Worm (Caenorhabditis elegans) whole organism, L1 larva: ENCODE data around the gene fbxa-62.

ENCODE experiments used
- C34B4.2 ChIP-seq: sonication (generic microtip); optimal IDR thresholded peaks from 2 replicates; lab custom pipeline; 2017; ENCODE audit warnings: mild to moderate bottlenecking, missing genetic modification characterization, missing compliant biosample characterization
- aha-1 ChIP-seq: fragments of 150-350 bp; optimal IDR thresholded peaks from 2 replicates; lab custom pipeline; 2014; ENCODE audit warnings: missing biosample characterization, missing genetic modification characterization
- ceh-90 ChIP-seq: sonication (generic microtip); optimal IDR thresholded peaks from 2 replicates; lab custom pipeline; 2016; ENCODE audit warnings: missing genetic modification characterization, missing compliant biosample characterization
- ces-1 ChIP-seq: fragments of 150-350 bp; optimal IDR thresholded peaks from 2 replicates; lab custom pipeline; 2014; ENCODE audit warnings: missing biosample characterization, missing genetic modification reagents, missing genetic modification characterization
- dpl-1 ChIP-seq, 3 experiments: fragments of 150-350 bp in 2 of 3; sonication (generic microtip) in 1 of 3; optimal IDR thresholded peaks; 2 replicates each; lab custom pipeline; 2014 to 2017; ENCODE audit warnings: missing biosample characterization in 3 of 3, missing genetic modification characterization in 3 of 3, missing genetic modification reagents in 3 of 3
- efl-1 ChIP-seq, 4 experiments: fragments of 150-350 bp; optimal IDR thresholded peaks in 3 of 4; peaks in 1 of 4; 1 replicate in 1 of 4; 2 replicates in 3 of 4; lab custom pipeline; 2014; ENCODE audit warnings: missing biosample characterization in 2 of 4, missing genetic modification characterization in 2 of 4, missing genetic modification reagents in 2 of 4
- efl-3 ChIP-seq: fragments of 200-800 bp; sonication (Bioruptor generic); optimal IDR thresholded peaks from 2 replicates; lab custom pipeline; 2018; ENCODE audit warnings: mild to moderate bottlenecking, missing genetic modification characterization, missing compliant biosample characterization
- elt-2 ChIP-seq: sonication (generic microtip); optimal IDR thresholded peaks from 2 replicates; lab custom pipeline; 2016; ENCODE audit warnings: missing genetic modification characterization, mild to moderate bottlenecking, inconsistent platforms, missing compliant biosample characterization, missing genetic modification reagents
- elt-3 ChIP-seq, 6 experiments: fragments of 150-350 bp in 1 of 6; sonication (generic microtip); optimal IDR thresholded peaks; 2 replicates each; lab custom pipeline; 2017 to 2018; ENCODE audit warnings: missing biosample characterization in 6 of 6, missing genetic modification characterization in 6 of 6, inconsistent platforms in 1 of 6
- hpl-2 ChIP-seq: fragments of 150-350 bp; optimal IDR thresholded peaks from 2 replicates; lab custom pipeline; 2014; ENCODE audit warnings: missing biosample characterization, missing genetic modification reagents, missing genetic modification characterization
- irx-1 ChIP-seq: sonication (generic microtip); optimal IDR thresholded peaks from 2 replicates; lab custom pipeline; 2016; ENCODE audit warnings: missing genetic modification characterization, missing compliant biosample characterization
- lin-13 ChIP-seq: fragments of 150-350 bp; optimal IDR thresholded peaks from 2 replicates; lab custom pipeline; 2014; ENCODE audit warnings: missing biosample characterization, missing genetic modification reagents, missing genetic modification characterization
- lin-35 ChIP-seq, 2 experiments: fragments of 150-350 bp; optimal IDR thresholded peaks; 2 replicates each; lab custom pipeline; 2014; ENCODE audit warnings: missing biosample characterization in 2 of 2, missing genetic modification characterization in 2 of 2, missing genetic modification reagents in 2 of 2
- mef-2 ChIP-seq: fragments of 150-350 bp; optimal IDR thresholded peaks from 2 replicates; lab custom pipeline; 2014; ENCODE audit warnings: missing biosample characterization, missing genetic modification characterization
- nhr-47 ChIP-seq: sonication (generic microtip); optimal IDR thresholded peaks from 2 replicates; lab custom pipeline; 2016; ENCODE audit warnings: mild to moderate bottlenecking, missing genetic modification characterization, moderate library complexity, missing compliant biosample characterization
- nhr-77 ChIP-seq: fragments of 150-350 bp; optimal IDR thresholded peaks from 2 replicates; lab custom pipeline; 2014; ENCODE audit warnings: missing biosample characterization, missing genetic modification characterization
- nhr-85 ChIP-seq: sonication (generic microtip); peaks from one replicate; lab custom pipeline; 2016; ENCODE audit warnings: missing genetic modification characterization, inconsistent platforms, missing compliant biosample characterization
- pqm-1 ChIP-seq: sonication (generic microtip); optimal IDR thresholded peaks from 3 replicates; lab custom pipeline; 2017; ENCODE audit warnings: missing biosample characterization, missing genetic modification characterization
- rnt-1 ChIP-seq: sonication (generic microtip); optimal IDR thresholded peaks from 2 replicates; lab custom pipeline; 2016; ENCODE audit warnings: mild to moderate bottlenecking, missing genetic modification characterization, moderate library complexity, missing compliant biosample characterization
- snu-23 ChIP-seq: sonication (generic microtip); optimal IDR thresholded peaks from 2 replicates; lab custom pipeline; 2016; ENCODE audit warnings: missing genetic modification characterization, missing compliant biosample characterization
- sox-4 ChIP-seq: sonication (generic microtip); optimal IDR thresholded peaks from 2 replicates; lab custom pipeline; 2016; ENCODE audit warnings: missing genetic modification characterization, missing compliant biosample characterization
- unc-30 ChIP-seq: sonication (generic microtip); optimal IDR thresholded peaks from 2 replicates; lab custom pipeline; 2017; ENCODE audit warnings: missing biosample characterization, missing genetic modification characterization
- unc-98 ChIP-seq: fragments of 200-800 bp; sonication (Bioruptor generic); IDR thresholded peaks from 2 replicates; pipeline ENCODE4 v1.3.6; 2022; ENCODE audit warnings: missing genetic modification characterization, missing compliant biosample characterization
- vab-15 ChIP-seq: sonication (generic microtip); optimal IDR thresholded peaks from 2 replicates; lab custom pipeline; 2017; ENCODE audit warnings: missing genotype, mild to moderate bottlenecking, missing genetic modification characterization, missing compliant biosample characterization
- zip-4 ChIP-seq: fragments of 200-800 bp; sonication (Bioruptor generic); optimal IDR thresholded peaks from 2 replicates; lab custom pipeline; 2018; ENCODE audit warnings: mild to moderate bottlenecking, missing genetic modification characterization, moderate library complexity, missing compliant biosample characterization
- ztf-11 ChIP-seq, 2 experiments: sonication (generic microtip); optimal IDR thresholded peaks; 2 replicates each; lab custom pipeline; 2016 to 2017; ENCODE audit warnings: missing genetic modification characterization in 2 of 2, missing biosample characterization in 1 of 2, missing compliant biosample characterization in 1 of 2

fbxa-62 gene

DNA sequence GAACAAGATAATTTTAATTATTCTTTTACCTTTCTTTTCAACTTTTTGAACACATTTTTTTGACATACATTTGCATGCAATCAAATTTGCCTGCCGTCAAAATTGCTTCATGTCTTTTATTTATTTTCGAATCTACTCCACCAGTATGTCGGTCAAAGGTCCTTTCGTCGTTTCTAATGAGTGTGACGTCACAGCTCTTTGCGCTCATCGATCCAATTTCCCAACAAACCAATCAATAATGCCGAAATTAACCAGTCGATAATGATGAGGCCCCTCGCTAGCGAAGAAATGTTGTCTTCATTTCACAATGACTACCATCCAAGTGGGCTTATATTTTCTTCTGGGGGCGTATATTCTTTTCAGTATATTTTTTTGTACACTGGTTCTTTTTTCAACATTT is 35.4 kb downstream of the fbxa-62 start, which contains the start of gene Y54F10BM.6:
Y54F10BM.6 (plus strand) TSS at position 301 of the 400 bp plus-strand sequence.
- TF ChIP-seq efl-1 (optimal IDR thresholded peaks at IDR 0.05; lab: Kevin White, UChicago), result no peak
- TF ChIP-seq efl-1 (GFP tag; optimal IDR thresholded peaks at IDR 0.05 in 1 of 2; lab: Kevin White, UChicago), result peak in 1 of 2 experiments; percentile 72
- TF ChIP-seq zip-4 (GFP tag; lab: Kevin White, UChicago), result no peak

DNA sequence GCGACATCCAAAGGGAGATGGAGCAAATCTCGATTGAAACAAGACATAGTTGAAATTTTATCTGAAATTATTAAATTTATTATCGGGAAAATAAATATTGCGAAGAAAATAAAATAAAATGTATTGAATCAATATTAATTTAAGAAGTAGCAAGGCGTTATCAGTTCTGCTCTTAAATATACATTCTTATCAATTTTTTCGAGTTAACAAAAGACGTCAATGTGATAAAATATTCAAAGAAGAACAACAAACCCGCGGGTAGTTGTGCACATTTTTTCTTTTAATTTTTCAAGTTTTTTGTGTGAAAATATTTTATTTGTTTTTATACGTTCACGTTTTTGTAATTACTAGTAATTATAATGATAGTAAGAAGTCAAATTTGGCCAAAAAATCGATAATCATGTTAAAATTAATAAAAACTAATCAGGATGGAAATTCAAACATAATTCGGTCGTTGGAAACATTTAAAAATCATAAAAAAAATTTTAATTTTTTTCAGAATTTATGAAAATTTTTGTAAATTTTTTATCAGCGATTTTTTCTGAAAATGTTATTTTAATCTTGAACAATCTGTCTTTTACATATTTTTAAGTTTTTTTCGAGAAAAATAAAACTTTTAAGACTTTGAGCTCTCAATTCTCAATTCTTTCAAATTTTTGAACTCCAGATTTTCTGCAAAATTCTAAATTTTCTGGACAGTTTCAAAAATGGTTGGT is 38.6 kb downstream of the fbxa-62 start, which contains the start of gene fbxa-9:
fbxa-9 (plus strand) TSS at position 666 of the 716 bp plus-strand sequence.
- peak; percentile 16 for TF ChIP-seq pqm-1 (tag; lab: Kevin White, UChicago)
- peak; percentile 76 for TF ChIP-seq elt-2 (tag; lab: Kevin White, UChicago)
- no peak for TF ChIP-seq ces-1 (GFP tag; lab: Kevin White, UChicago)

DNA sequence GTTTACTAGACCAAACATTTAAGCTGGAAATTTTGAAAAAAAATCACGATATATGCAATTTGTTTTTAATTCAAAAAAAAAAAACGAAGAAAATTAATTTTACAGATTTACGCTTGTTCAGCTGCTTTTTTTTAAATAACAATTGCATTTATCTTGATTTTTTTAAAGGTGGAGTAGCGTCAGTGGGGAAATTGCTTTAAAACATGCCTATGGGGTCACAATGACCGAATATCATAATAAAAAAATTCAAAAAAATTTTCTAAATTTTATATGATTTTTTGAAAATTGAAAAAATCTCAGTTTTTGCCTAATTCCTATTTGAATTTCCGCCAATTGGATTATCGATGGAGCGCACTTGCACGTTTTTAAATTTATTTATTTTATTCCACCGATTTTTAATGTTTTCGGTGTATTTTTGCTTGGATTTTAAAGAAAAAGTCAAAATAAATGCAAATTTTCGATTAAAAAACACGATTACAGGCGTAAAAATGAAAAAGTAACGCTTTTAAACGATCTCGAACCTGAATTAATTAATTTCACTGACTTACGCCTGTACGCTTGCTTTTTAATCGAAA is 43.6 kb downstream of the fbxa-62 start:
- TF ChIP-seq efl-1 (optimal IDR thresholded peaks at IDR 0.05; lab: Kevin White, UChicago), result peak in 1 of 2 experiments; percentile 50
- peak; percentile 32 to 93 for TF ChIP-seq efl-1 (GFP tag; optimal IDR thresholded peaks at IDR 0.05 in 1 of 2; lab: Kevin White, UChicago)
- TF ChIP-seq dpl-1 (GFP tag; optimal IDR thresholded peaks at IDR 0.05; lab: Kevin White, UChicago), result peak in 1 of 3 experiments; percentile 3

DNA sequence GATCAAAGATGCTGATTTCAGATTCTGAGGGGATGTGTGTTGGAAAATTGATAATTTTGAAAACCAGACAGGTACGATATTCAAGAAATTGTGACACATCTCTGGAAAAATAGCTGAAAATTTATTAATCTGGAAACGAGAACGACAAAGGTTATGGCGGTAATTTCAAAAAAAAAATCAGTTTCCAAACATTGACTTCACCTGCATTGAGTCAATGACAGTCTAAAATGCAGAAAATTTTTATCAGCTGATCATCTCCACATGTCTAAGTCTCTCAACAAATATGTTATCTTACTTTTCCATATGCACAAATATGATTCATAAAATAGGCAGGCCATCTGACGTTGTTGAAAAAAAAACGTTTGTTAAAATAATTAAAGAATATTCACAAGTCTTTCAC is 44.6 kb downstream of the fbxa-62 start, which contains the start of gene fbxa-48:
fbxa-48 (minus strand) TSS at position 101 of the 400 bp plus-strand sequence.
- TF ChIP-seq efl-3 (no peak), mef-2 (tag; lab: Kevin White, UChicago) (no peak), efl-1 (optimal IDR thresholded peaks at IDR 0.05; lab: Kevin White, UChicago) (no peak), efl-1 (GFP tag; optimal IDR thresholded peaks at IDR 0.05 in 1 of 2; lab: Kevin White, UChicago) (peak in 1 of 2 experiments; percentile 75), lin-35 (GFP tag; optimal IDR thresholded peaks at IDR 0.05; lab: Kevin White, UChicago) (peak in 1 of 2 experiments; percentile 13)

DNA sequence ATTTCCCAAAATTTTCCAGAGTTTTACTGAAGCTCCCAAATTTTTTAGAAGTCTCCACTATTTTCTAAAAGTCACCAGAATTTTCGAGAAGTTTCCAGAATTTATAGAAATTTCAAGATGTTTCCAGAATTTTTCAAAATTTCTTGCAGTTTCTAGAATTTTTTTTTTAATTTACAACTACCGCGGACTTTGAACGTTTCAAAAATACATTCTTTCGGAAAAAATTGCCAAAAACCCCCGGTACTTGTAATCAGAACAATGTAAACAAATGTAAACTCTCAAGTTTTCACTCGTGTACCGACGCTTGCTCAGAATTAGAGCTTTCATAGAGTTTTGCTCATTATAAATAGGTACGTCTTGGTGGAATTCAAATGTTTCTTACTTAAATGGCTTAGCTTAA is 45.2 kb downstream of the fbxa-62 start, which contains the start of gene fbxa-39:
fbxa-39 (plus strand) TSS at position 301 of the 400 bp plus-strand sequence.
- TF ChIP-seq C34B4.2 (tag; lab: Kevin White, UChicago), result no peak
- no peak for TF ChIP-seq snu-23 (GFP tag; lab: Kevin White, UChicago)
- TF ChIP-seq unc-30 (tag; lab: Kevin White, UChicago), result no peak
- no peak for TF ChIP-seq rnt-1 (tag; lab: Kevin White, UChicago)
- no peak for TF ChIP-seq nhr-47 (tag; lab: Kevin White, UChicago)
- no peak for TF ChIP-seq sox-4 (tag; lab: Kevin White, UChicago)
- no peak for TF ChIP-seq pqm-1 (tag; lab: Kevin White, UChicago)
- TF ChIP-seq hpl-2 (GFP tag; lab: Kevin White, UChicago), result no peak
- no peak for TF ChIP-seq vab-15 (tag; lab: Kevin White, UChicago)
- TF ChIP-seq ces-1 (GFP tag; lab: Kevin White, UChicago), result no peak
- TF ChIP-seq unc-98, result no peak
- TF ChIP-seq aha-1 (tag; lab: Kevin White, UChicago), result no peak
- no peak for TF ChIP-seq nhr-85 (tag; lab: Kevin White, UChicago)
- no peak for TF ChIP-seq ztf-11 (tag; optimal IDR thresholded peaks at IDR 0.05; lab: Kevin White, UChicago)
- no peak for TF ChIP-seq irx-1
- TF ChIP-seq nhr-77 (tag; lab: Kevin White, UChicago), result no peak
- no peak for TF ChIP-seq lin-13 (GFP tag; lab: Kevin White, UChicago)
- TF ChIP-seq ceh-90 (tag; lab: Kevin White, UChicago), result no peak

DNA sequence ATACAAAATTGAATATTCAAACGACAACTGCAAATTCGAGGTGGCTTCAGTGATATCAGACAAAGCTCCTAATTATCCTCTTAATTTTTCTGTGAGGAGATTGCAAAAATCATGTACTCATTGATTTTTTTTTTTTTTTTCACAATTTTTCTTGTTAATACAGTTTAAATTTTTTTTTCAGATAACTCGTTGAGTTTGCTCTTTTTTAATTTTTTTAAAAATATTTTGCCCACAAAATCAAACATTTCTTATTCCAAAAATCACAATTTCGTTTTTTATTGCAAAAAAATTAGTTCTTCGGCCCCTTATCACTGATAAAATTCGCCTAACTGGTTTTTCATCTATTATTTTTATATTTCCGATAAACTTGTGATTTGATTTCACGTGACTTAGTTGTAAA is 49.3 kb downstream of the fbxa-62 start, which contains the start of gene Y54F10BM.21:
Y54F10BM.21 (plus strand) TSS at position 301 of the 400 bp plus-strand sequence.
- TF ChIP-seq elt-3 (tag; optimal IDR thresholded peaks at IDR 0.05; lab: Kevin White, UChicago) (peak in 1 of 6 experiments; percentile 40), nhr-47 (tag; lab: Kevin White, UChicago) (no peak)
